Worm (Caenorhabditis elegans) whole organism, early embryonic: ENCODE data around the gene kat-1.

Source experiments
- F13C5.2 ChIP-seq: sonication (generic microtip); optimal IDR thresholded peaks from 2 replicates; lab custom pipeline; 2017; ENCODE audit warnings: mild to moderate bottlenecking, missing genetic modification characterization, inconsistent platforms, missing compliant biosample characterization
- aly-1 ChIP-seq: sonication (generic microtip); optimal IDR thresholded peaks from 2 replicates; lab custom pipeline; 2016; ENCODE audit warnings: missing genetic modification characterization, missing compliant biosample characterization
- ama-1 ChIP-seq: fragments of 150-350 bp; optimal IDR thresholded peaks from 2 replicates; lab custom pipeline; 2014
- ceh-13 ChIP-seq: fragments of 200-800 bp; sonication (Bioruptor generic); optimal IDR thresholded peaks from 2 replicates; lab custom pipeline; 2018; ENCODE audit warnings: mild to moderate bottlenecking, missing genetic modification characterization, missing compliant biosample characterization
- ceh-36 ChIP-seq: sonication (generic microtip); optimal IDR thresholded peaks from 2 replicates; lab custom pipeline; 2016; ENCODE audit warnings: missing genetic modification characterization, inconsistent platforms, missing compliant biosample characterization
- ets-7 ChIP-seq: sonication (generic microtip); optimal IDR thresholded peaks from 2 replicates; lab custom pipeline; 2016; ENCODE audit warnings: missing genotype, missing genetic modification characterization, missing compliant biosample characterization
- flt-1 ChIP-seq: fragments of 200-800 bp; sonication (Bioruptor generic); IDR thresholded peaks from 2 replicates; pipeline ENCODE4 v1.3.6; 2022; ENCODE audit warnings: missing genetic modification characterization, missing compliant biosample characterization
- hmbx-1 ChIP-seq: sonication (generic microtip); optimal IDR thresholded peaks from 2 replicates; lab custom pipeline; 2016; ENCODE audit warnings: mild to moderate bottlenecking, missing genetic modification characterization, missing compliant biosample characterization
- hmg-4 ChIP-seq: fragments of 200-800 bp; sonication (Bioruptor generic); optimal IDR thresholded peaks from 2 replicates; lab custom pipeline; 2018; ENCODE audit warnings: mild to moderate bottlenecking, missing genetic modification characterization, missing compliant biosample characterization
- pes-1 ChIP-seq: fragments of 200-800 bp; sonication (Bioruptor generic); IDR thresholded peaks from 2 replicates; pipeline ENCODE4 v1.3.6; 2022; ENCODE audit warnings: missing genetic modification reagents, missing genetic modification characterization, missing compliant biosample characterization
- tbx-11 ChIP-seq: fragments of 200-800 bp; sonication (Bioruptor generic); IDR thresholded peaks from 2 replicates; pipeline ENCODE4 v1.3.6; 2022; ENCODE audit warnings: missing genetic modification characterization, missing compliant biosample characterization
- tra-4 ChIP-seq: sonication (generic microtip); optimal IDR thresholded peaks from 2 replicates; lab custom pipeline; 2017; ENCODE audit warnings: missing genetic modification characterization, missing compliant biosample characterization

DNA sequence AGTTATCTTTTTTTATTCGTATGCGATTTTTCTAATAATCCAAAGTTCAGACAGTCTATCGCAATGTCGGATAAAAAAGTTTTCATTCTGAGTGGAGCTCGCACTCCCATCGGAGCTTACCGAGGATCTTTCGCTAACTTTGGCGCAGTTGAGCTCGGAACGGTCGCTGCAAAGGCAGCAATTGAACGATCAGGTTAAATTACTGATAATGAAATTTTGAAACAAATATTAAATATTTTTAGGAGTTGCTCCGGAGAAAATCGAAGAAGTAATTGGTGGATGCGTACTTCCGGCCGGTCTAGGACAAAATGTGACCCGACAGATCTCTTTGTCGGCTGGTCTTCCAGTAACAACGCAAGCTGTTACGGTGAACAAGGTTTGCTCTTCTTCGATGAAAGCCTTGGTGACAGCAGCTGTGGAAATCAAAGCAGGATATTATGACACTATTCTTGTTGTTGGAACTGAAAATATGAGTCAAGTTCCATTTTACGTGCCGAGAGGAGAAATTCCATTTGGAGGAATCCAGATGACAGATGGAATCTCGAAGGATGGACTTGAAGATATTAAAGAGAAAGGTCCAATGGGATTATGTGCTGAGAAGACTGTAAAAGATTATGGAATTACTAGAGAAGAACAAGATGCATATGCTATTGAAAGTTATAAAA is 2.1 kb downstream of the kat-1 start, which contains the start of gene T02G5.7:
- TF ChIP-seq pes-1 (GFP tag; lab: Robert Waterston, UW) (no peak), ama-1 (lab: Kevin White, UChicago) (no peak), F13C5.2 (tag; lab: Kevin White, UChicago) (no peak), tbx-11 (GFP tag; lab: Robert Waterston, UW) (no peak), hmbx-1 (tag; lab: Kevin White, UChicago) (no peak), ceh-36 (tag; lab: Kevin White, UChicago) (no peak), ceh-13 (GFP tag; lab: Kevin White, UChicago) (no peak), tra-4 (tag; lab: Kevin White, UChicago) (no peak), aly-1 (tag; lab: Kevin White, UChicago) (no peak), ets-7 (tag; lab: Kevin White, UChicago) (no peak), hmg-4 (GFP tag; lab: Kevin White, UChicago) (no peak), flt-1 (GFP tag; lab: Robert Waterston, UW) (no peak)
